Worm (Caenorhabditis elegans) whole organism, late embryonic: ENCODE results near the gene F45G2.7.

Experiments
- C38D4.7 ChIP-seq: fragments of 200-800 bp; sonication (Bioruptor generic); optimal IDR thresholded peaks from 2 replicates; lab custom pipeline; 2018; ENCODE audit warnings: mild to moderate bottlenecking, missing genetic modification characterization, moderate library complexity, missing compliant biosample characterization
- ama-1 ChIP-seq: fragments of 150-350 bp; optimal IDR thresholded peaks from 2 replicates; lab custom pipeline; 2014
- ceh-19 ChIP-seq: fragments of 200-800 bp; sonication (Bioruptor generic); optimal IDR thresholded peaks from 2 replicates; lab custom pipeline; 2018; ENCODE audit warnings: mild to moderate bottlenecking, missing genetic modification characterization, missing compliant biosample characterization
- ceh-6 ChIP-seq: fragments of 200-800 bp; sonication (Bioruptor generic); optimal IDR thresholded peaks from 2 replicates; lab custom pipeline; 2018; ENCODE audit warnings: mild to moderate bottlenecking, missing genetic modification characterization, missing compliant biosample characterization
- elt-2 ChIP-seq: sonication (generic microtip); optimal IDR thresholded peaks from 2 replicates; lab custom pipeline; 2016; ENCODE audit warnings: missing genetic modification reagents, missing genetic modification characterization, missing compliant biosample characterization
- fkh-10 ChIP-seq: fragments of 150-350 bp; optimal IDR thresholded peaks from 2 replicates; lab custom pipeline; 2014; ENCODE audit warnings: missing biosample characterization, missing genetic modification reagents, missing genetic modification characterization
- lin-11 ChIP-seq: fragments of 200-800 bp; sonication (Bioruptor generic); optimal IDR thresholded peaks from 2 replicates; lab custom pipeline; 2018; ENCODE audit warnings: mild to moderate bottlenecking, missing genetic modification characterization, missing compliant biosample characterization
- pha-4 ChIP-seq: fragments of 150-350 bp; optimal IDR thresholded peaks from 2 replicates; lab custom pipeline; 2018; ENCODE audit warnings: missing biosample characterization, missing genetic modification reagents, missing genetic modification characterization
- pros-1 ChIP-seq: fragments of 150-350 bp; optimal IDR thresholded peaks from 2 replicates; lab custom pipeline; 2014; ENCODE audit warnings: missing biosample characterization, missing genetic modification reagents, missing genetic modification characterization
- rnt-1 ChIP-seq: sonication (generic microtip); optimal IDR thresholded peaks from 2 replicates; lab custom pipeline; 2016; ENCODE audit warnings: missing genetic modification characterization, missing compliant biosample characterization
- unc-55 ChIP-seq: sonication (generic microtip); optimal IDR thresholded peaks from 2 replicates; lab custom pipeline; 2017; ENCODE audit warnings: missing biosample characterization, missing genetic modification reagents, missing genetic modification characterization

- no peak for TF ChIP-seq lin-11 (tag; lab: Kevin White, UChicago)
- no peak for TF ChIP-seq pros-1 (tag; lab: Kevin White, UChicago)
- TF ChIP-seq fkh-10, result no peak
- no peak for TF ChIP-seq pha-4
- no peak for TF ChIP-seq rnt-1 (tag; lab: Kevin White, UChicago)
- no peak for TF ChIP-seq C38D4.7 (GFP tag; lab: Kevin White, UChicago)
- TF ChIP-seq ceh-19 (GFP tag; lab: Kevin White, UChicago), result no peak
- TF ChIP-seq ceh-6 (GFP tag; lab: Kevin White, UChicago), result no peak
- TF ChIP-seq unc-55 (GFP tag; lab: Kevin White, UChicago), result no peak
- TF ChIP-seq elt-2 (tag; lab: Kevin White, UChicago), result no peak
- TF ChIP-seq ama-1 (lab: Kevin White, UChicago), result no peak
These were observed 48.5 kb downstream of the F45G2.7 start, which contains the start of gene T03F6.4 for ce11 chrIII:13385850-13386249.
